Fruit fly (Drosophila melanogaster): ENCODE results near the gene Cpr97Eb.

- TF ChIP-seq Clk (GFP tag; optimal IDR thresholded peaks at IDR 0.05), result no peak
- no peak for TF ChIP-seq pad (GFP tag; optimal IDR thresholded peaks at IDR 0.05)
- no peak for TF ChIP-seq bab1 (GFP tag; optimal IDR thresholded peaks at IDR 0.05)
- no peak for TF ChIP-seq CG5204 (GFP tag; optimal IDR thresholded peaks at IDR 0.05)
- peak; percentile 44 for TF ChIP-seq ovo (GFP tag; optimal IDR thresholded peaks at IDR 0.05)
- peak; percentile 29 for TF ChIP-seq CG7045 (GFP tag; optimal IDR thresholded peaks at IDR 0.05)
- TF ChIP-seq Hr96 (GFP tag; optimal IDR thresholded peaks at IDR 0.05), result no peak
- TF ChIP-seq kay (GFP tag; ENCODE audit: borderline replicate concordance), result peak; percentile 56
Measured at dm6 chr3R:27131408-27131807, 40.5 kb upstream of the Cpr97Eb start.
